Fruit fly (Drosophila melanogaster) whole organism, embryonic: Measurements from ENCODE around the gene shv.

ENCODE experiments used
- CG10267 ChIP-seq: fragments of 200-800 bp; sonication (Bioruptor generic); optimal IDR thresholded peaks from 2 replicates; lab custom pipeline; 2018; ENCODE audit warnings: missing biosample characterization, mild to moderate bottlenecking, missing genetic modification characterization, moderate library complexity
- CG1233 ChIP-seq: fragments of 200-800 bp; sonication (Bioruptor generic); optimal IDR thresholded peaks from 4 replicates; lab custom pipeline; 2018; ENCODE audit warnings: missing biosample characterization, mild to moderate bottlenecking, missing genetic modification characterization
- CG14014 ChIP-seq: fragments of 200-800 bp; sonication (Bioruptor generic); IDR thresholded peaks from 2 replicates; pipeline ENCODE4 v1.3.6; 2022; ENCODE audit warnings: missing biosample characterization, missing genetic modification characterization
- CG14050 ChIP-seq: fragments of 200-800 bp; sonication (Bioruptor generic); IDR thresholded peaks from 3 replicates; pipeline ENCODE4 v1.3.6; 2022; ENCODE audit warnings: missing biosample characterization, missing genetic modification characterization
- CG15514 ChIP-seq: fragments of 200-800 bp; sonication (Bioruptor generic); optimal IDR thresholded peaks from 3 replicates; lab custom pipeline; 2017; ENCODE audit warnings: missing biosample characterization, missing genetic modification characterization, mild to moderate bottlenecking, moderate library complexity, missing genetic modification reagents
- CG18619 ChIP-seq: fragments of 200-800 bp; sonication (Bioruptor generic); optimal IDR thresholded peaks from 3 replicates; lab custom pipeline; 2017; ENCODE audit warnings: missing biosample characterization, mild to moderate bottlenecking, missing genetic modification characterization
- CG2889 ChIP-seq: fragments of 200-800 bp; sonication (Bioruptor generic); IDR thresholded peaks from 3 replicates; pipeline ENCODE4 v1.3.6; 2022; ENCODE audit warnings: missing biosample characterization, missing genetic modification characterization
- CG3995 ChIP-seq: fragments of 200-800 bp; sonication (Bioruptor generic); optimal IDR thresholded peaks from 3 replicates; lab custom pipeline; 2016; ENCODE audit warnings: missing biosample characterization, missing genetic modification characterization
- CG4360 ChIP-seq: fragments of 200-800 bp; sonication (Bioruptor generic); IDR thresholded peaks from 2 replicates; pipeline ENCODE4 v1.3.6; 2022; ENCODE audit warnings: missing biosample characterization, missing genetic modification characterization
- CG4617 ChIP-seq: fragments of 200-800 bp; sonication (Bioruptor generic); optimal IDR thresholded peaks from 3 replicates; lab custom pipeline; 2016; ENCODE audit warnings: missing biosample characterization, missing genetic modification characterization, borderline replicate concordance
- CG6272 ChIP-seq: fragments of 200-800 bp; sonication (Bioruptor generic); IDR thresholded peaks from 2 replicates; pipeline ENCODE4 v1.3.6; 2022; ENCODE audit warnings: missing biosample characterization, missing genetic modification characterization
- CG9817 ChIP-seq: fragments of 200-800 bp; sonication (Bioruptor generic); optimal IDR thresholded peaks from 2 replicates; lab custom pipeline; 2018; ENCODE audit warnings: missing biosample characterization, mild to moderate bottlenecking, missing genetic modification characterization, moderate library complexity
- CoRest ChIP-seq: fragments of 200-800 bp; sonication (Bioruptor generic); optimal IDR thresholded peaks from 3 replicates; lab custom pipeline; 2018; ENCODE audit warnings: missing biosample characterization, mild to moderate bottlenecking, missing genetic modification characterization, moderate library complexity
- CrebB ChIP-seq: fragments of 200-800 bp; sonication (Bioruptor generic); optimal IDR thresholded peaks from 3 replicates; lab custom pipeline; 2018; ENCODE audit warnings: missing biosample characterization, mild to moderate bottlenecking, missing genetic modification characterization
- Dip3 ChIP-seq: fragments of 200-800 bp; sonication (Bioruptor generic); optimal IDR thresholded peaks from 3 replicates; lab custom pipeline; 2016; ENCODE audit warnings: missing biosample characterization, missing genetic modification characterization
- Ets65A ChIP-seq: fragments of 200-800 bp; sonication (Bioruptor generic); peaks from one replicate; lab custom pipeline; 2016; ENCODE audit warnings: missing biosample characterization, missing genetic modification characterization
- Ets97D ChIP-seq: fragments of 200-800 bp; sonication (Bioruptor generic); optimal IDR thresholded peaks from 3 replicates; lab custom pipeline; 2016; ENCODE audit warnings: missing biosample characterization, missing genetic modification characterization
- Oli ChIP-seq: fragments of 200-800 bp; sonication (Bioruptor generic); optimal IDR thresholded peaks from 2 replicates; lab custom pipeline; 2018; ENCODE audit warnings: missing biosample characterization, mild to moderate bottlenecking, missing genetic modification characterization, moderate library complexity
- Pdp1 ChIP-seq, 2 experiments: fragments of 200-800 bp; sonication (Bioruptor generic); optimal IDR thresholded peaks; 3 replicates each; lab custom pipeline; 2016; ENCODE audit warnings: missing biosample characterization in 2 of 2, missing genetic modification characterization in 2 of 2, mild to moderate bottlenecking in 1 of 2, moderate library complexity in 1 of 2
- Rfx ChIP-seq: fragments of 200-800 bp; sonication (Bioruptor generic); IDR thresholded peaks from 2 replicates; pipeline ENCODE4 v1.3.6; 2022; ENCODE audit warnings: missing biosample characterization, missing genetic modification characterization
- Sry-δ ChIP-seq: fragments of 200-800 bp; sonication (Bioruptor generic); optimal IDR thresholded peaks from 2 replicates; lab custom pipeline; 2016; ENCODE audit warnings: missing biosample characterization, missing genetic modification characterization
- ab ChIP-seq: fragments of 200-800 bp; sonication (Bioruptor generic); optimal IDR thresholded peaks from 2 replicates; lab custom pipeline; 2016; ENCODE audit warnings: missing biosample characterization, missing genetic modification characterization
- abd-A ChIP-seq: fragments of 200-800 bp; sonication (Bioruptor generic); optimal IDR thresholded peaks from 3 replicates; lab custom pipeline; 2019; ENCODE audit warnings: missing biosample characterization, mild to moderate bottlenecking, missing genetic modification characterization, moderate library complexity
- bsh ChIP-seq, 2 experiments: fragments of 200-800 bp; sonication (Bioruptor generic); optimal IDR thresholded peaks; 2 replicates each; lab custom pipeline; 2017 to 2018; ENCODE audit warnings: mild to moderate bottlenecking in 2 of 2, missing biosample characterization in 2 of 2, missing genetic modification characterization in 2 of 2, moderate library complexity in 1 of 2
- cg ChIP-seq: fragments of 200-800 bp; sonication (Bioruptor generic); optimal IDR thresholded peaks from 3 replicates; lab custom pipeline; 2019; ENCODE audit warnings: missing biosample characterization, mild to moderate bottlenecking, missing genetic modification characterization, moderate library complexity
- chm ChIP-seq: fragments of 200-800 bp; sonication (Bioruptor generic); IDR thresholded peaks from 2 replicates; pipeline ENCODE4 v1.3.6; 2022; ENCODE audit warnings: missing biosample characterization, missing genetic modification characterization
- ci ChIP-seq: fragments of 200-800 bp; sonication (Bioruptor generic); IDR thresholded peaks from 3 replicates; pipeline ENCODE4 v1.3.6; 2022; ENCODE audit warnings: missing biosample characterization, missing genetic modification characterization
- crc ChIP-seq: fragments of 200-800 bp; sonication (Bioruptor generic); optimal IDR thresholded peaks from 2 replicates; lab custom pipeline; 2016; ENCODE audit warnings: missing biosample characterization, missing genetic modification characterization
- dan ChIP-seq: fragments of 200-800 bp; sonication (Bioruptor generic); IDR thresholded peaks from 2 replicates; pipeline ENCODE4 v1.3.6; 2022; ENCODE audit warnings: missing biosample characterization, missing genetic modification characterization
- dm ChIP-seq: fragments of 200-800 bp; sonication (Bioruptor generic); optimal IDR thresholded peaks from 3 replicates; lab custom pipeline; 2016; ENCODE audit warnings: missing biosample characterization, missing genetic modification characterization
- fd102C ChIP-seq: fragments of 200-800 bp; sonication (Bioruptor generic); optimal IDR thresholded peaks from 2 replicates; lab custom pipeline; 2018; ENCODE audit warnings: missing biosample characterization, mild to moderate bottlenecking, missing genetic modification characterization, moderate library complexity
- ftz-f1 ChIP-seq: fragments of 200-800 bp; sonication (Bioruptor generic); optimal IDR thresholded peaks from 2 replicates; lab custom pipeline; 2016; ENCODE audit warnings: missing biosample characterization, missing genetic modification characterization
- gce ChIP-seq: fragments of 200-800 bp; sonication (Bioruptor generic); IDR thresholded peaks from 3 replicates; pipeline ENCODE4 v1.3.6; 2022; ENCODE audit warnings: missing biosample characterization, missing genetic modification characterization
- gfzf ChIP-seq: fragments of 200-800 bp; sonication (Bioruptor generic); optimal IDR thresholded peaks from 2 replicates; lab custom pipeline; 2016; ENCODE audit warnings: missing biosample characterization, mild to moderate bottlenecking, missing genetic modification characterization, moderate library complexity
- grn ChIP-seq: fragments of 200-800 bp; sonication (Bioruptor generic); optimal IDR thresholded peaks from 3 replicates; lab custom pipeline; 2017; ENCODE audit warnings: missing biosample characterization, missing genetic modification characterization
- hb ChIP-seq: fragments of 200-800 bp; sonication (Bioruptor generic); IDR thresholded peaks from 3 replicates; pipeline ENCODE4 v1.3.6; 2022; ENCODE audit warnings: missing biosample characterization, missing genetic modification characterization; ENCODE audit not compliant: partially characterized antibody
- her ChIP-seq: fragments of 200-800 bp; sonication (Bioruptor generic); optimal IDR thresholded peaks from 2 replicates; lab custom pipeline; 2016; ENCODE audit warnings: missing biosample characterization, missing genetic modification characterization
- maf-S ChIP-seq: fragments of 200-800 bp; sonication (Bioruptor generic); optimal IDR thresholded peaks from 2 replicates; lab custom pipeline; 2016; ENCODE audit warnings: missing biosample characterization, missing genetic modification characterization
- nau ChIP-seq: fragments of 200-800 bp; sonication (Bioruptor generic); optimal IDR thresholded peaks from 3 replicates; lab custom pipeline; 2017; ENCODE audit warnings: missing biosample characterization, mild to moderate bottlenecking, missing genetic modification characterization, missing genetic modification reagents
- nerfin-1 ChIP-seq: fragments of 200-800 bp; sonication (Bioruptor generic); optimal IDR thresholded peaks from 3 replicates; lab custom pipeline; 2019; ENCODE audit warnings: missing biosample characterization, mild to moderate bottlenecking, missing genetic modification characterization, moderate library complexity
- phol ChIP-seq: fragments of 200-800 bp; sonication (Bioruptor generic); optimal IDR thresholded peaks from 3 replicates; lab custom pipeline; 2018; ENCODE audit warnings: missing biosample characterization, mild to moderate bottlenecking, missing genetic modification characterization, moderate library complexity
- pum ChIP-seq: fragments of 200-800 bp; sonication (Bioruptor generic); optimal IDR thresholded peaks from 2 replicates; lab custom pipeline; 2016; ENCODE audit warnings: missing biosample characterization, missing genetic modification characterization
- salm ChIP-seq: fragments of 200-800 bp; sonication (Bioruptor generic); optimal IDR thresholded peaks from 2 replicates; lab custom pipeline; 2018; ENCODE audit warnings: missing biosample characterization, mild to moderate bottlenecking, missing genetic modification characterization
- sens ChIP-seq: fragments of 200-800 bp; sonication (Bioruptor generic); peaks from one replicate; lab custom pipeline; 2016; ENCODE audit warnings: missing biosample characterization, missing genetic modification characterization
- sqz ChIP-seq: fragments of 200-800 bp; sonication (Bioruptor generic); optimal IDR thresholded peaks from 3 replicates; lab custom pipeline; 2018; ENCODE audit warnings: missing biosample characterization, mild to moderate bottlenecking, missing genetic modification characterization
- stc ChIP-seq: fragments of 200-800 bp; sonication (Bioruptor generic); IDR thresholded peaks from 2 replicates; pipeline ENCODE4 v1.3.6; 2022; ENCODE audit warnings: missing biosample characterization, missing genetic modification characterization
- wek ChIP-seq: fragments of 200-800 bp; sonication (Bioruptor generic); optimal IDR thresholded peaks from 3 replicates; lab custom pipeline; 2018; ENCODE audit warnings: missing biosample characterization, mild to moderate bottlenecking, missing genetic modification characterization, moderate library complexity
- zen2 ChIP-seq: fragments of 200-800 bp; sonication (Bioruptor generic); IDR thresholded peaks from 3 replicates; pipeline ENCODE4 v1.3.6; 2022; ENCODE audit warnings: missing biosample characterization, missing genetic modification characterization; ENCODE audit not compliant: partially characterized antibody
- zfh1 ChIP-seq: fragments of 200-800 bp; sonication (Bioruptor generic); IDR thresholded peaks from 3 replicates; pipeline ENCODE4 v1.3.6; 2022; ENCODE audit warnings: missing biosample characterization, missing genetic modification characterization

Gene shv

DNA sequence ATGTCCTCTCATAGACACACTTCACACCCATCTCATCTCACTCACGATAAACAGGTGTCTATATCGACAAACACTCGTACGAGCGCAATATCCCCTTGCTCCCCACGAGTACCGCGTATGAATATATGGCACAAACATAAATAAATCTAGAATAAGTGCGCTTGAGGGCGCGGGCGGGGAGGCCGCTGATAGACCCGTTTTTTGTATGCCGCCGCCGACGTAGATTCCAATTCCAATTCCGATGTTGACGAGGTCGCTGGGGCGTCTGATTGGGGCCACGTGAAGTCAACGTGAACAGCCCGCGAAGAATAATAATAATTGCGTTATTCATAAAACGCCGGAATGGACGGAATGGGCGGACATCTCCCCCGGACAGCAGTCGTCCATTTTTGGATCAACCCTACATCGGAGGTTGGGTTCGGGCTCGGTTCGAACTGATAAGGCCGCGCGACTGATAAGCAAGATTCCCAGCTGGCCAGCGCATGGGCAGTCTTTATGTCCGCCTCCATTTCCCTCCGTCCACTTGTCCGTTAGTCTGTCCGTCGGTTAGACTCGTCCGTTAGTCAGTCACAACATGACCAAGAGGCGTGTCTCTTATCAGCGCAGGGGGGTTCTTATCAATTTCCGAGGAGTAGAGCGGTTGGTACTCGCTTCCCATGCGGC, 31.5 kb downstream of the shv start (continued):
- TF ChIP-seq CG18619 (GFP tag; lab: Kevin White, UChicago) (peak; percentile 45), Sry-δ (GFP tag; lab: Kevin White, UChicago) (no peak), gfzf (GFP tag; lab: Kevin White, UChicago) (no peak), CG4617 (no peak), Ets65A (GFP tag; lab: Kevin White, UChicago) (no peak), crc (no peak), cg (GFP tag; lab: Kevin White, UChicago) (peak; percentile 26), zen2 (GFP tag; lab: Robert Waterston, UW) (0 out of 3 replicates have a peak, but pooled peaks have one; percentile 33), CoRest (tag; lab: Kevin White, UChicago) (peak; percentile 19), sens (GFP tag; lab: Kevin White, UChicago) (peak; percentile 47), hb (GFP tag; lab: Robert Waterston, UW) (no peak), dan (no peak), grn (peak; percentile 73), stc (GFP tag; lab: Robert Waterston, UW) (peak; percentile 20; the same call in 1 of the 2 replicates), fd102C (GFP tag; lab: Kevin White, UChicago) (no peak), maf-S (GFP tag; lab: Kevin White, UChicago) (no peak), sqz (GFP tag; lab: Kevin White, UChicago) (peak; percentile 80), dm (GFP tag; lab: Kevin White, UChicago) (peak; percentile 41), Oli (tag; lab: Kevin White, UChicago) (no peak), CG15514 (GFP tag; lab: Kevin White, UChicago) (peak; percentile 25), CG1233 (GFP tag; lab: Kevin White, UChicago) (peak; percentile 58), Pdp1 (GFP tag; optimal IDR thresholded peaks at IDR 0.05; lab: Kevin White, UChicago) (peak in 1 of 2 experiments; percentile 14), phol (no peak), nerfin-1 (tag; lab: Kevin White, UChicago) (no peak), Ets97D (GFP tag; lab: Kevin White, UChicago) (no peak), CG9817 (tag; lab: Kevin White, UChicago) (no peak), wek (peak; percentile 57), CG14050 (GFP tag; lab: Robert Waterston, UW) (no peak), CG6272 (no peak), abd-A (tag; lab: Kevin White, UChicago) (peak; percentile 97), CG10267 (tag; lab: Kevin White, UChicago) (no peak), CrebB (tag; lab: Kevin White, UChicago) (peak; percentile 14), Dip3 (no peak), chm (GFP tag; lab: Robert Waterston, UW) (peak; percentile 69; the same call in 1 of the 2 replicates), ftz-f1 (GFP tag; lab: Kevin White, UChicago) (peak; percentile 96), gce (GFP tag; lab: Robert Waterston, UW) (no peak), ci (GFP tag; lab: Robert Waterston, UW) (peak; percentile 21; the same call in 1 of the 3 replicates), her (GFP tag; lab: Kevin White, UChicago) (no peak), zfh1 (GFP tag; lab: Robert Waterston, UW) (0 out of 3 replicates have a peak, but pooled peaks have one; percentile 30), nau (GFP tag; lab: Kevin White, UChicago) (peak; percentile 73), salm (peak; percentile 23), CG14014 (GFP tag; lab: Robert Waterston, UW) (peak; percentile 61; the same call in 1 of the 2 replicates), bsh (GFP tag; optimal IDR thresholded peaks at IDR 0.05; lab: Kevin White, UChicago) (no peak), ab (GFP tag; lab: Kevin White, UChicago) (no peak), pum (GFP tag; lab: Kevin White, UChicago) (no peak), CG4360 (GFP tag; lab: Robert Waterston, UW) (0 out of 2 replicates have a peak, but pooled peaks have one; percentile 4), CG2889 (GFP tag; lab: Robert Waterston, UW) (no peak), CG3995 (no peak), Rfx (GFP tag; lab: Robert Waterston, UW) (peak; percentile 48; the same call in 1 of the 2 replicates)
